Fruit fly (Drosophila melanogaster) whole organism, embryonic: ENCODE data around the gene Vti1a.

Source experiments
- Bdp1 ChIP-seq: fragments of 200-800 bp; sonication (Bioruptor generic); optimal IDR thresholded peaks from 3 replicates; lab custom pipeline; 2016; ENCODE audit warnings: missing biosample characterization, missing genetic modification characterization
- CG11695 ChIP-seq: fragments of 200-800 bp; sonication (Bioruptor generic); IDR thresholded peaks from 3 replicates; pipeline ENCODE4 v1.3.6; 2022; ENCODE audit warnings: missing biosample characterization, missing genetic modification characterization
- CG11696 ChIP-seq: fragments of 200-800 bp; sonication (Bioruptor generic); IDR thresholded peaks from 2 replicates; pipeline ENCODE4 v1.3.6; 2022; ENCODE audit warnings: missing biosample characterization, missing genetic modification characterization
- CG15514 ChIP-seq: fragments of 200-800 bp; sonication (Bioruptor generic); optimal IDR thresholded peaks from 3 replicates; lab custom pipeline; 2017; ENCODE audit warnings: missing biosample characterization, missing genetic modification characterization, mild to moderate bottlenecking, moderate library complexity, missing genetic modification reagents
- CG17186 ChIP-seq: fragments of 200-800 bp; sonication (Bioruptor generic); optimal IDR thresholded peaks from 3 replicates; lab custom pipeline; 2017; ENCODE audit warnings: missing biosample characterization, missing genetic modification reagents, missing genetic modification characterization
- CG17328 ChIP-seq: fragments of 200-800 bp; sonication (Bioruptor generic); IDR thresholded peaks from 2 replicates; pipeline ENCODE4 v1.3.6; 2022; ENCODE audit warnings: missing biosample characterization, missing genetic modification characterization
- CG17612 ChIP-seq: fragments of 200-800 bp; sonication (Bioruptor generic); IDR thresholded peaks from 2 replicates; pipeline ENCODE4 v1.3.6; 2022; ENCODE audit warnings: missing biosample characterization, missing genetic modification characterization
- CG2120 ChIP-seq: fragments of 200-800 bp; sonication (Bioruptor generic); optimal IDR thresholded peaks from 3 replicates; lab custom pipeline; 2016; ENCODE audit warnings: missing biosample characterization, missing genetic modification characterization
- CG2129 ChIP-seq: fragments of 200-800 bp; sonication (Bioruptor generic); IDR thresholded peaks from 2 replicates; pipeline ENCODE4 v1.3.6; 2022; ENCODE audit warnings: missing biosample characterization, missing genetic modification characterization; ENCODE audit not compliant: partially characterized antibody
- CG2712 ChIP-seq: fragments of 200-800 bp; optimal IDR thresholded peaks from 3 replicates; lab custom pipeline; 2019; ENCODE audit warnings: missing biosample characterization, mild to moderate bottlenecking, missing genetic modification characterization, moderate library complexity
- CG31224 ChIP-seq: fragments of 200-800 bp; sonication (Bioruptor generic); IDR thresholded peaks from 2 replicates; pipeline ENCODE4 v1.3.6; 2022; ENCODE audit warnings: missing biosample characterization, missing genetic modification characterization
- CG34376 ChIP-seq: fragments of 200-800 bp; sonication (Bioruptor generic); optimal IDR thresholded peaks from 2 replicates; lab custom pipeline; 2018; ENCODE audit warnings: missing biosample characterization, mild to moderate bottlenecking, missing genetic modification characterization
- CG42726 ChIP-seq: fragments of 200-800 bp; sonication (Bioruptor generic); IDR thresholded peaks from 2 replicates; pipeline ENCODE4 v1.3.6; 2022; ENCODE audit warnings: missing biosample characterization, missing genetic modification characterization; ENCODE audit not compliant: partially characterized antibody
- CG4424 ChIP-seq: fragments of 200-800 bp; sonication (Bioruptor generic); optimal IDR thresholded peaks from 3 replicates; lab custom pipeline; 2016; ENCODE audit warnings: missing biosample characterization, missing genetic modification characterization
- CG5245 ChIP-seq: fragments of 200-800 bp; sonication (Bioruptor generic); optimal IDR thresholded peaks from 3 replicates; lab custom pipeline; 2016; ENCODE audit warnings: missing biosample characterization, missing genetic modification characterization
- CG7839 ChIP-seq: fragments of 200-800 bp; sonication (Bioruptor generic); optimal IDR thresholded peaks from 3 replicates; lab custom pipeline; 2018; ENCODE audit warnings: missing biosample characterization, mild to moderate bottlenecking, missing genetic modification characterization, moderate library complexity
- CG8290 ChIP-seq, 3 experiments: fragments of 200-800 bp; sonication (Bioruptor generic); optimal IDR thresholded peaks; 2 replicates each; lab custom pipeline; 2016 to 2019; ENCODE audit warnings: missing biosample characterization in 3 of 3, missing genetic modification characterization in 3 of 3, mild to moderate bottlenecking in 2 of 3, moderate library complexity in 1 of 3
- CG8924 ChIP-seq: fragments of 200-800 bp; optimal IDR thresholded peaks from 3 replicates; lab custom pipeline; 2019; ENCODE audit warnings: missing biosample characterization, mild to moderate bottlenecking, missing genetic modification characterization, moderate library complexity
- D ChIP-seq, 2 experiments: fragments of 200-800 bp in 1 of 2; fragments of >200 bp in 1 of 2; sonication (Bioruptor generic) in 1 of 2; optimal IDR thresholded peaks; 2 replicates in 1 of 2; 3 replicates in 1 of 2; lab custom pipeline; 2017; ENCODE audit warnings: mild to moderate bottlenecking in 1 of 2, missing biosample characterization in 1 of 2, missing genetic modification characterization in 1 of 2, missing genetic modification reagents in 1 of 2
- D19B ChIP-seq: fragments of 200-800 bp; sonication (Bioruptor generic); optimal IDR thresholded peaks from 2 replicates; lab custom pipeline; 2017; ENCODE audit warnings: missing biosample characterization, mild to moderate bottlenecking, missing genetic modification characterization
- Dfd ChIP-seq, 2 experiments: fragments of >200 bp; optimal IDR thresholded peaks; 2 replicates each; lab custom pipeline; 2017; ENCODE audit warnings: missing biosample characterization in 2 of 2, missing genetic modification characterization in 2 of 2
- Drgx ChIP-seq: fragments of 200-800 bp; sonication (Bioruptor generic); IDR thresholded peaks from 2 replicates; pipeline ENCODE4 v1.3.6; 2022; ENCODE audit warnings: missing biosample characterization, missing genetic modification characterization
- H15 ChIP-seq: fragments of 200-800 bp; sonication (Bioruptor generic); IDR thresholded peaks from 3 replicates; pipeline ENCODE4 v1.3.6; 2022; ENCODE audit warnings: missing biosample characterization, missing genetic modification characterization
- H2.0 ChIP-seq: fragments of 200-800 bp; sonication (Bioruptor generic); IDR thresholded peaks from 2 replicates; pipeline ENCODE4 v1.3.6; 2022; ENCODE audit warnings: missing biosample characterization, missing genetic modification characterization
- Hr78 ChIP-seq, 2 experiments: fragments of 200-800 bp in 1 of 2; fragments of >200 bp in 1 of 2; sonication (Bioruptor generic) in 1 of 2; optimal IDR thresholded peaks; 2 replicates each; lab custom pipeline; 2017 to 2019; ENCODE audit warnings: missing biosample characterization in 2 of 2, missing genetic modification characterization in 2 of 2, mild to moderate bottlenecking in 1 of 2, moderate library complexity in 1 of 2
- Meics ChIP-seq: fragments of 200-800 bp; sonication (Bioruptor generic); optimal IDR thresholded peaks from 2 replicates; lab custom pipeline; 2017; ENCODE audit warnings: missing biosample characterization, mild to moderate bottlenecking, missing genetic modification characterization
- Mrtf ChIP-seq: fragments of 200-800 bp; sonication (Bioruptor generic); IDR thresholded peaks from 3 replicates; pipeline ENCODE4 v1.3.6; 2022; ENCODE audit warnings: missing biosample characterization, missing genetic modification characterization
- Neu2 ChIP-seq: fragments of 200-800 bp; sonication (Bioruptor generic); optimal IDR thresholded peaks from 3 replicates; lab custom pipeline; 2016; ENCODE audit warnings: missing biosample characterization, missing genetic modification characterization, borderline replicate concordance
- Nf-YB ChIP-seq: fragments of 200-800 bp; sonication (Bioruptor generic); optimal IDR thresholded peaks from 3 replicates; lab custom pipeline; 2019; ENCODE audit warnings: missing biosample characterization, mild to moderate bottlenecking, missing genetic modification characterization, moderate library complexity
- Ptx1 ChIP-seq: fragments of 200-800 bp; sonication (Bioruptor generic); IDR thresholded peaks from 2 replicates; pipeline ENCODE4 v1.3.6; 2022; ENCODE audit warnings: missing biosample characterization, missing genetic modification characterization
- Tbp ChIP-seq: fragments of >200 bp; optimal IDR thresholded peaks from 2 replicates; lab custom pipeline; 2018; ENCODE audit warnings: missing biosample characterization, missing genetic modification characterization
- Usf ChIP-seq: fragments of 200-800 bp; sonication (Bioruptor generic); optimal IDR thresholded peaks from 2 replicates; lab custom pipeline; 2017; ENCODE audit warnings: missing genotype, missing biosample characterization, missing genetic modification characterization
- ato ChIP-seq: fragments of 200-800 bp; sonication (Bioruptor generic); IDR thresholded peaks from 2 replicates; pipeline ENCODE4 v1.3.6; 2022; ENCODE audit warnings: missing biosample characterization, missing genetic modification characterization; ENCODE audit not compliant: partially characterized antibody
- esg ChIP-seq: fragments of 200-800 bp; sonication (Bioruptor generic); conservative IDR thresholded peaks from 2 replicates; pipeline ENCODE4 v1.3.6; 2022; ENCODE audit warnings: missing biosample characterization, missing genetic modification characterization
- ewg ChIP-seq: fragments of 200-800 bp; sonication (Bioruptor generic); optimal IDR thresholded peaks from 3 replicates; lab custom pipeline; 2017; ENCODE audit warnings: mild to moderate bottlenecking, missing biosample characterization, missing genetic modification reagents, missing genetic modification characterization
- fd3F ChIP-seq: fragments of 200-800 bp; sonication (Bioruptor generic); optimal IDR thresholded peaks from 2 replicates; lab custom pipeline; 2018; ENCODE audit warnings: missing biosample characterization, mild to moderate bottlenecking, missing genetic modification characterization, moderate library complexity
- gcm ChIP-seq: fragments of 200-800 bp; sonication (Bioruptor generic); optimal IDR thresholded peaks from 2 replicates; lab custom pipeline; 2019; ENCODE audit warnings: missing biosample characterization, mild to moderate bottlenecking, missing genetic modification characterization, moderate library complexity
- grau ChIP-seq: fragments of 200-800 bp; optimal IDR thresholded peaks from 3 replicates; lab custom pipeline; 2019; ENCODE audit warnings: missing biosample characterization, mild to moderate bottlenecking, missing genetic modification characterization, moderate library complexity
- jing ChIP-seq: fragments of 200-800 bp; sonication (Bioruptor generic); optimal IDR thresholded peaks from 2 replicates; lab custom pipeline; 2018; ENCODE audit warnings: missing biosample characterization, mild to moderate bottlenecking, missing genetic modification characterization
- klu ChIP-seq: fragments of 200-800 bp; sonication (Bioruptor generic); IDR thresholded peaks from 2 replicates; pipeline ENCODE4 v1.3.6; 2022; ENCODE audit warnings: missing biosample characterization, missing genetic modification characterization
- prd ChIP-seq, 3 experiments: fragments of >200 bp in 2 of 3; fragments of 200-800 bp in 1 of 3; sonication (Bioruptor generic) in 1 of 3; optimal IDR thresholded peaks in 2 of 3; IDR thresholded peaks in 1 of 3; 2 replicates in 2 of 3; 3 replicates in 1 of 3; pipeline versions ENCODE4 v1.3.6 to Lab custom; 2017 to 2022; ENCODE audit warnings: missing biosample characterization in 1 of 3, missing genetic modification characterization in 1 of 3
- pros ChIP-seq: fragments of 200-800 bp; sonication (Bioruptor generic); optimal IDR thresholded peaks from 3 replicates; lab custom pipeline; 2019; ENCODE audit warnings: missing biosample characterization, mild to moderate bottlenecking, missing genetic modification characterization, moderate library complexity
- ro ChIP-seq: fragments of 200-800 bp; sonication (Bioruptor generic); IDR thresholded peaks from 2 replicates; pipeline ENCODE4 v1.3.6; 2022; ENCODE audit warnings: missing biosample characterization, missing genetic modification characterization
- shn ChIP-seq: fragments of 200-800 bp; sonication (Bioruptor generic); optimal IDR thresholded peaks from 3 replicates; lab custom pipeline; 2016; ENCODE audit warnings: missing biosample characterization, missing genetic modification characterization
- stc ChIP-seq: fragments of 200-800 bp; sonication (Bioruptor generic); IDR thresholded peaks from 2 replicates; pipeline ENCODE4 v1.3.6; 2022; ENCODE audit warnings: missing biosample characterization, missing genetic modification characterization
- tap ChIP-seq: fragments of 200-800 bp; optimal IDR thresholded peaks from 3 replicates; lab custom pipeline; 2019; ENCODE audit warnings: missing biosample characterization, mild to moderate bottlenecking, missing genetic modification characterization, moderate library complexity
- trem ChIP-seq: fragments of 200-800 bp; optimal IDR thresholded peaks from 3 replicates; lab custom pipeline; 2019; ENCODE audit warnings: missing biosample characterization, mild to moderate bottlenecking, missing genetic modification characterization, moderate library complexity

The Vti1a gene

DNA sequence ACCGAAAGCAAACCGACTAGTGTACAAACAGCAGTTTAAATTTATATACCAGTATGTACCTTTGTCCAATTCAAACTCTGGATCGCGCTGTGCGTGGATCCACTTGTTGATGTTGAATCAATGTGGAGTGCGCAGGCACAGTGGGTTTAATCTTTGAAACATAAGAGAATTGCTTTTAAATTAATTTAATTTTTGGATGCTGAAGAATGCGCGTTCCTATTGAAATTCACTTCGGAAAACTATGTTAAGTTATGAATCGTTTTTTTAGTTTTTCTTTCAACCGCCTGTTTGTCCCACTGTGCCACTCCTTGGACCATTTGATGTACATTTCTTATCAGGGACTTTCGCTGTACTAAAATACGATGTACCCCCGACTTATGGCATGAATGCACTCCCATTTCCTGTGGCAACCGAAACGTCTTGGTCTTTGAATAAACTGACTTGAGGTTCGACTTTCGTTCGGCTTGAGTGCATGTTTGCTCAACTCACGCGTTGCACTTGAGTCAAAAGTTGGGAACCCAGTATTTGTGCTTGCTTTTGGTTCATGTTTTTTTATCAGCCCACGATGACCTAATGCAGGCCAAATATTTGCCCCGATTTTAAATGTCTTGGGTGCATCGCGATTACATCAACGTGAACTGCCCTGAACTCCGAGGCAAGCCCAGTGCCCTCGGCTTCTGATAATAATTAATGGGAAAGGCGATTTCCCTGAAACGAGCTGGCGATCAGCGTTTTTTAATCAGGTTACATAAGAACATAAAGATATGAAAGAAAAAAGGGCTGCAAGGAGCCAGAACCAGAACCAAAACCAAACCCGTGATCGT, 32.0 kb upstream of the Vti1a start (continued):
- no peak for TF ChIP-seq Tbp
- no peak for TF ChIP-seq CG42726
- peak; percentile 92 for TF ChIP-seq CG7839 (tag; lab: Kevin White, UChicago)
- TF ChIP-seq prd (optimal IDR thresholded peaks at IDR 0.05; lab: Kevin White, UChicago) = no peak
- TF ChIP-seq prd (GFP tag; IDR thresholded peaks at IDR 0.05; lab: Robert Waterston, UW) = peak; percentile 98
- peak; percentile 91 for TF ChIP-seq stc (GFP tag; lab: Robert Waterston, UW)
- TF ChIP-seq CG5245 = peak; percentile 93
- peak; percentile 92 for TF ChIP-seq H2.0
- TF ChIP-seq H15 (GFP tag; lab: Robert Waterston, UW) = peak; percentile 90
- peak in 1 of 2 experiments; percentile 83 for TF ChIP-seq Hr78 (GFP tag; optimal IDR thresholded peaks at IDR 0.05; lab: Kevin White, UChicago)
- peak; percentile 97 for TF ChIP-seq CG17328 (GFP tag; lab: Robert Waterston, UW)
- peak; percentile 85 for TF ChIP-seq tap
- peak; percentile 84 for TF ChIP-seq ewg (GFP tag; lab: Kevin White, UChicago)
- TF ChIP-seq pros (GFP tag; lab: Kevin White, UChicago) = peak; percentile 95
- peak; percentile 93 for TF ChIP-seq Drgx (GFP tag; lab: Robert Waterston, UW)
- peak; percentile 94 for TF ChIP-seq trem (tag; lab: Kevin White, UChicago)
- TF ChIP-seq CG31224 (GFP tag; lab: Robert Waterston, UW) = peak; percentile 79
- peak; percentile 49 for TF ChIP-seq CG2120 (GFP tag; lab: Kevin White, UChicago)
- TF ChIP-seq CG8924 (tag; lab: Kevin White, UChicago) = peak; percentile 95
- peak; percentile 97 for TF ChIP-seq gcm (GFP tag; lab: Kevin White, UChicago)
- peak; percentile 49; the same call in 1 of the 2 replicates for TF ChIP-seq klu (GFP tag; lab: Robert Waterston, UW)
- TF ChIP-seq Neu2 (GFP tag; lab: Kevin White, UChicago) = peak; percentile 90
- peak; percentile 91 for TF ChIP-seq Ptx1 (GFP tag; lab: Robert Waterston, UW)
- no peak for TF ChIP-seq ato (GFP tag; lab: Robert Waterston, UW)
- TF ChIP-seq CG8290 (GFP tag; optimal IDR thresholded peaks at IDR 0.05; lab: Kevin White, UChicago) = peak; percentile 98
- TF ChIP-seq CG8290 (tag; optimal IDR thresholded peaks at IDR 0.05; lab: Kevin White, UChicago) = peak; percentile 49 to 90
- TF ChIP-seq CG2129 = no peak
- peak; percentile 36 for TF ChIP-seq D19B
- peak; percentile 91 for TF ChIP-seq Bdp1
- peak; percentile 87 for TF ChIP-seq grau (tag; lab: Kevin White, UChicago)
- TF ChIP-seq Mrtf (GFP tag; lab: Robert Waterston, UW) = peak; percentile 88
- TF ChIP-seq D (optimal IDR thresholded peaks at IDR 0.05; lab: Kevin White, UChicago) = no peak
- TF ChIP-seq D (GFP tag; optimal IDR thresholded peaks at IDR 0.05; lab: Kevin White, UChicago) = peak; percentile 97
- TF ChIP-seq fd3F (GFP tag; lab: Kevin White, UChicago) = peak; percentile 33
- no peak for TF ChIP-seq CG34376 (GFP tag; lab: Kevin White, UChicago)
- peak; percentile 98 for TF ChIP-seq CG2712 (tag; lab: Kevin White, UChicago)
- peak; percentile 83 for TF ChIP-seq CG17186 (GFP tag; lab: Kevin White, UChicago)
- peak; percentile 12 for TF ChIP-seq CG15514
- TF ChIP-seq Dfd (GFP tag; optimal IDR thresholded peaks at IDR 0.05; lab: Kevin White, UChicago) = no peak
- peak; percentile 88 for TF ChIP-seq CG11696 (GFP tag; lab: Robert Waterston, UW)
- peak; percentile 82 for TF ChIP-seq CG17612
- TF ChIP-seq Meics = peak; percentile 63
- TF ChIP-seq CG11695 = peak; percentile 91
- peak; percentile 83; the same call in 1 of the 2 replicates for TF ChIP-seq ro (GFP tag; lab: Robert Waterston, UW)
- TF ChIP-seq esg (GFP tag; lab: Robert Waterston, UW) = peak; percentile 87
- peak; percentile 79 for TF ChIP-seq Usf (GFP tag; lab: Kevin White, UChicago)
- peak; percentile 87 for TF ChIP-seq shn (GFP tag; lab: Kevin White, UChicago)
- TF ChIP-seq CG4424 (GFP tag; lab: Kevin White, UChicago) = peak; percentile 97
- peak; percentile 78 for TF ChIP-seq jing (GFP tag; lab: Kevin White, UChicago)
- TF ChIP-seq Nf-YB (GFP tag; lab: Kevin White, UChicago) = peak; percentile 80
